Fruit fly (Drosophila melanogaster): Measurements from ENCODE around the gene CG4194.

Gene CG4194

DNA sequence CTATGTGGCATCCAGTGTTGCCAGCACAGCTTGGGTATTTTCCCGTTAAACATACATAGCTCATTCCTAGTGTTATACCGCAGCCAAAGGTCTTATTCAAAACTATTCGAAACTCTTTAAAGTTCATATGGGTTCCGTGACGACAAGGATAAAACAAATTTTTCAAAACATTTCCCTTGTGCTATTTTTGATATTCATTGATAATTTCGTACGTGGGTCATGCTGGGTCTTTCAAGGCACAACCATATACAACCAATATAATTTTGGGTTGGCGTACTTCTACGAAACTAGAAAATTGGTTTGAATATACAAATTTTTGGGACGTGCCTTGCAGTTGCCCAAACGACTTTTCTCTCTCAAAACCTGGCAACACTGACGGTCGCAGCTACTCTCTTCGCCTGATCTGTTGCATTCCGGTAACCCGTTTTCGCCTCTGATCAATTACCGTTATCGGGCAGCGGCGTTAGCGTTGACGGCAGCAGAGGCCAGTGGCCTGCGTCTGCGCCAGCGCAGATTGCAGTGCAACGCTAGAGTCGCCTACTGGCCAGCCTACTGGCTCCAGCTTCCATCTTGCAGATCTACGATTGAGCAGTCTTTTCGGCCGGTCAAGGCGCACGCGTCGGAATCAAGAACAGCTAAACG lies 36.1 kb upstream of the CG4194 start:
- TF ChIP-seq Sry-β (GFP tag; optimal IDR thresholded peaks at IDR 0.05) = peak; percentile 80
- no peak for TF ChIP-seq E2f1 (GFP tag; IDR thresholded peaks at IDR 0.05)
- peak; percentile 59 for TF ChIP-seq sens (GFP tag)
- peak; percentile 32 for TF ChIP-seq CG8290 (GFP tag; optimal IDR thresholded peaks at IDR 0.05)
- no peak for TF ChIP-seq CG8290 (tag; optimal IDR thresholded peaks at IDR 0.05)
- peak; percentile 14 for TF ChIP-seq Ssrp (tag; optimal IDR thresholded peaks at IDR 0.05)
- no peak for TF ChIP-seq CG17568 (GFP tag; optimal IDR thresholded peaks at IDR 0.05)

DNA sequence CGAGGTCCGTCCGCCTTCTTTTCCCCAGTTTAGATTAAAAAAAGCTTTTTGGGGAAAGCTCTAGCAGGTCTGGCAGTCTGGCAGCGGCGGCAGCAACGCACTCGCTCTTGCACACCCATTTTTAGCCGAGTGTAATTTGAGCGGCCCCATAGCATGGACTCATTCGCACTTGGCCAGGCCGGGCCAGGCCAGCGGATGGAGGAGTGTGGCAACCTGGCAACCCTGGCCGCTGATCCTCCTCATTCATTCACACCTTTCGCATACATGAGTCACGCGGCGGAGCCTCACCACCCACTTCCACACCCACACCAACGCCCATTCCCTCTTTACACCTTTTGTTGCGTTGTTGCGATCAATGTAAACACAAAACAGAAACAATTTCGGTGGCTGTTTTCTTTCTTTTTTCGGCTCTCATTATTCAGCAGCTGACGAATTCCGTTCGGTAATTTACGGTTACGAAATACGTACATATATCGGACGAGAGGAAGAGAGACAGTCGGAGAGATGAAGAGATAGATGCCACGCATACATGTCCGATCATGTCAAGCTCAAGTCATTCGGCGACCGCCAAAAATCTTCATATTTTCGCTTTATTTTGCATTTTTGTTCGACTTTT lies 35.5 kb upstream of the CG4194 start:
- no peak for TF ChIP-seq aop (GFP tag; IDR thresholded peaks at IDR 0.05)
- peak; percentile 84 for TF ChIP-seq sd (tag; optimal IDR thresholded peaks at IDR 0.05)
- no peak for TF ChIP-seq oc (tag; optimal IDR thresholded peaks at IDR 0.05)
- no peak for TF ChIP-seq crol (GFP tag; IDR thresholded peaks at IDR 0.05)
- TF ChIP-seq so (GFP tag; IDR thresholded peaks at IDR 0.05) = peak; percentile 92
- no peak for TF ChIP-seq CG14014 (GFP tag; IDR thresholded peaks at IDR 0.05)
- no peak for TF ChIP-seq CG8290 (GFP tag; optimal IDR thresholded peaks at IDR 0.05)
- peak in 1 of 2 experiments; percentile 23 for TF ChIP-seq CG8290 (tag; optimal IDR thresholded peaks at IDR 0.05)
- peak; percentile 67 for TF ChIP-seq CG12769 (tag; optimal IDR thresholded peaks at IDR 0.05)
- 0 out of 3 replicates have a peak, but pooled peaks have one; percentile 9 for TF ChIP-seq ken (GFP tag; IDR thresholded peaks at IDR 0.05)
- no peak for TF ChIP-seq chif (GFP tag; optimal IDR thresholded peaks at IDR 0.05)
- TF ChIP-seq Adf1 (GFP tag; IDR thresholded peaks at IDR 0.05) = peak; percentile 41
- no peak for TF ChIP-seq CG7987 (GFP tag; optimal IDR thresholded peaks at IDR 0.05)
- peak; percentile 64 for TF ChIP-seq kay (GFP tag; optimal IDR thresholded peaks at IDR 0.05)
- peak; percentile 90 for TF ChIP-seq p53 (GFP tag; optimal IDR thresholded peaks at IDR 0.05)
- peak; percentile 82 for TF ChIP-seq CG10321 (GFP tag; IDR thresholded peaks at IDR 0.05)
- TF ChIP-seq Pdp1 (GFP tag; optimal IDR thresholded peaks at IDR 0.05) = peak in 1 of 2 experiments; percentile 59
- TF ChIP-seq CG1832 (GFP tag; optimal IDR thresholded peaks at IDR 0.05) = peak; percentile 28
- TF ChIP-seq chinmo (GFP tag; IDR thresholded peaks at IDR 0.05; ENCODE audit: partially characterized antibody) = 0 out of 4 replicates have a peak, but pooled peaks have one; percentile 48
- TF ChIP-seq cg (GFP tag; optimal IDR thresholded peaks at IDR 0.05) = peak; percentile 3
- TF ChIP-seq Nf-YC (tag; optimal IDR thresholded peaks at IDR 0.05) = no peak
- TF ChIP-seq CG10543 (GFP tag; optimal IDR thresholded peaks at IDR 0.05) = peak; percentile 80
- TF ChIP-seq dpn (GFP tag; optimal IDR thresholded peaks at IDR 0.05) = no peak
- TF ChIP-seq mirr (GFP tag; optimal IDR thresholded peaks at IDR 0.05) = peak; percentile 9
- TF ChIP-seq CG16863 (GFP tag; optimal IDR thresholded peaks at IDR 0.05) = no peak
- peak; percentile 73 for TF ChIP-seq sr (GFP tag; IDR thresholded peaks at IDR 0.05)
- TF ChIP-seq ase (GFP tag; IDR thresholded peaks at IDR 0.05) = no peak
- 0 out of 3 replicates have a peak, but pooled peaks have one; percentile 25 for TF ChIP-seq ci (GFP tag; IDR thresholded peaks at IDR 0.05)
- TF ChIP-seq row (GFP tag; IDR thresholded peaks at IDR 0.05) = no peak
- TF ChIP-seq Med (GFP tag) = peak; percentile 73
- peak; percentile 29 for TF ChIP-seq ftz-f1 (GFP tag; optimal IDR thresholded peaks at IDR 0.05)
- peak; percentile 6 for TF ChIP-seq lab (GFP tag; optimal IDR thresholded peaks at IDR 0.05)
- TF ChIP-seq Deaf1 (tag; optimal IDR thresholded peaks at IDR 0.05) = peak; percentile 34
